Fruit fly (Drosophila melanogaster): ENCODE results near the gene Efhc1.1.

dm6 chrX:15733192-15733892 lies 50.2 kb downstream of the Efhc1.1 start:
- TF ChIP-seq toe (GFP tag; optimal IDR thresholded peaks at IDR 0.05) (no peak), bab1 (GFP tag; optimal IDR thresholded peaks at IDR 0.05) (no peak), CG7045 (GFP tag; optimal IDR thresholded peaks at IDR 0.05) (no peak), cnc (optimal IDR thresholded peaks at IDR 0.05) (no peak), CG11617 (GFP tag; optimal IDR thresholded peaks at IDR 0.05) (no peak), Crg-1 (GFP tag; optimal IDR thresholded peaks at IDR 0.05) (no peak)

Data from whole organism, adult.